Fruit fly (Drosophila melanogaster) whole organism: ENCODE measurements around the gene CG14613.

Source experiments
- CG8478 ChIP-seq: fragments of >200 bp; optimal IDR thresholded peaks from 2 replicates; lab custom pipeline; 2018; ENCODE audit warnings: inconsistent platforms
- pan ChIP-seq: fragments of >200 bp; optimal IDR thresholded peaks from 2 replicates; lab custom pipeline; 2017
- psq ChIP-seq: fragments of >200 bp; optimal IDR thresholded peaks from 2 replicates; lab custom pipeline; 2017

dm6 chrX:22486487-22486886, 14.7 kb upstream of the CG14613 start:
- TF ChIP-seq CG8478 (lab: Kevin White, UChicago) (no peak), pan (lab: Kevin White, UChicago) (no peak), psq (no peak)
